Fruit fly (Drosophila melanogaster): ENCODE results near the gene ens.

The ens gene

DNA sequence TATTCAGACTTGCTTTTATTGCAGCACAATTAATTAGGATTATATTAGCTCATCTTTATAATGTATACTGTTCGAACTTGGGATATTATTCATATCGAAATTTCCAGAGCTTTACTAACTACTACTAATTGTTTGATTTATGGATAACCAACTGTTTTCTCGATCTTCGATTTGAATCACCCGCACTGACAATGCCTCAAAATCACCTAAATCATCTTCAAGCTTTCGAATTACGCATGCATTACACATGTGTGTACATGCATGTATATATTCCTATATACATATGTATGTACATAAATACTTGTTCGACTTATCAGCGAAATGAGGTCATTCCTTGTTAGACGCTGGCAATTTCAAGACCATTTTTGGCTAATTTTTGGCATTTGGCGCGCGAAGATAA is 12.8 kb downstream of the ens start:
- no peak for TF ChIP-seq gl (tag; optimal IDR thresholded peaks at IDR 0.05)
- TF ChIP-seq CG8301 (tag; optimal IDR thresholded peaks at IDR 0.05) = no peak
- no peak for TF ChIP-seq Ets98B (GFP tag; IDR thresholded peaks at IDR 0.05)
- TF ChIP-seq CG4496 (GFP tag; IDR thresholded peaks at IDR 0.05) = no peak
- no peak for TF ChIP-seq Pif1B (GFP tag; optimal IDR thresholded peaks at IDR 0.05)
- TF ChIP-seq CG13204 (GFP tag; optimal IDR thresholded peaks at IDR 0.05) = no peak
- TF ChIP-seq Snoo (tag; optimal IDR thresholded peaks at IDR 0.05) = no peak
- no peak for TF ChIP-seq fd96Ca (GFP tag; IDR thresholded peaks at IDR 0.05)

DNA sequence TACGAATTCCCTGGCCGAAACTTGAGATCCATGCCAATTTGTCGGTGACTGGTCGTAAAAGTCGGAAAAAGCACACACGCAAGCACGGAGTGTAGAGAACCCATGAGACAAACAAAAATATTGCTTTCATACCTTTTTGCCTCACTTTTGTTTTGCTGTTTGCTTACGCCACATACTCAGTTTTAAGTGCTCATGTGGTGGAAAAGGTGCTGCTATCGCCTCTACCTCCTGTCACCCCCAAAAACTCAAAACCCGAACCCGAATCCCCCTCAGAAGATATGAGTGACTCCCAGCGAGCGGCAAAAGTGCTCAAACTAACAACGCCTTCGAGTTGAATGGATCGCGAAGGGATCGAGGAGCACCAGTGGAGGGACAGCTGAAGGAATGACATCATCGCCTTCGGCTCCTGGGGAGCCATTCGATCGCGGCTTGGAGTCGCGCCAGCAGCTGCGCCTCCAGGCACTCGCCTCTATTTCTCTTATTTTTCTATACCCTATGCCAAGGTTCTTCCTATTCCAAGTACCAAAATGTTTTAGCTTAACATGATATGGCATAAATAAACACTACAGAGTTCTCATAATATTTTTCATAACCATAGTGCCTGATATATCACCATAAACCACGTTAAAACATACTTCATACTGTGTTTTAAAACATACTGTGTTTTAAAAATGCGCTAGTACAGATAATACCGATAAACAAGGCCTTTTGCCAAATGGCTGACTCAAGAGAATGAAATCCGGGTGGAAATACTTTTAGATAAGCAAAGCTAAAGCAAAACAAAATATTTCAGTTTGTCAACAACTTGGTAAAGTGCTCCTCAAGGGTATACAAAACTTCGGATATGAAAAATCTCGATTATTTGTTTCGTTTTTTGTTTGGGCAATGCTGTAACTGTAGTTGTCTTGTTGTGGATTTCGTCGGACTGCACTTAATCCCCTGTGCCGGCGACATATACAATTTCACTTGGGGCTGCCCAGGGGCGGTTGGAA is 13.7 kb downstream of the ens start:
- TF ChIP-seq CG17806 (tag; optimal IDR thresholded peaks at IDR 0.05) (no peak), CG4496 (GFP tag; IDR thresholded peaks at IDR 0.05) (0 out of 3 replicates have a peak, but pooled peaks have one; percentile 18), CG34367 (tag; optimal IDR thresholded peaks at IDR 0.05) (no peak), CG12605 (GFP tag; IDR thresholded peaks at IDR 0.05) (no peak)

DNA sequence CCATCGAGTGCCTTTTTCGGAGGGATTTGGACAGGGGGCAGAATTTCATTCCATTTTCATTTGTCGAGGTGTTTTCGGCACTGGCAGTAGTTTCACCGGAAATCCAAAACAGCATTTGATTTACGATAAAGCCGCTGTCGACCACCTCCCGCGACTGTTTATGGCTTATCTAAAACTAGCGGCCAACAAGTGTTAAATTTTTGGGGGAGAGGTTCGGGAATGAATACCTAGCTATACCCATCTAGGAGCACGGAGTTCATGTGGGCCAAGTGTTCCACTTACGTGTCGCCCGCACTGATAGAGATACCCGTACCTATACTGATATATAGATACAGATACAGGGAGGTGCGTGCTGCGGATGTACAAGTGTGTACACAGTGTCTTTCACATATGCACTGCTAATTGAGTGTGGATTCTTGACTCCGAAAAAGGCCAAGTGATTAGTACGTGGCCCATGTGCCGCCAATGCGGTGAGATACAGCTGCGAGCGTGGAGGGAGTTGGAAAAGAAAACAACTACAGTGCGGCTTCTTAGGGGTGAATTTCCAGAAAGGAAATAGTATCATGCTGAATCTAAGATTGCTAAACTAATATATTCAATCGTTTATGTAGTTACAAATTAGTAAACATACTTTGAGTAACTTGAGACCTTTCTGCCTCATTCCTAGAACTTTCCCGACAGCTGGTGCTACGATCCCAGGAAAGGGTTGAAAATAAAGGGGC is 14.6 kb downstream of the ens start:
- TF ChIP-seq CG15710 (tag; optimal IDR thresholded peaks at IDR 0.05) (no peak), rn (GFP tag; IDR thresholded peaks at IDR 0.05) (no peak), CG12605 (GFP tag; IDR thresholded peaks at IDR 0.05) (no peak), Ets98B (GFP tag; IDR thresholded peaks at IDR 0.05) (no peak), EcR (GFP tag; optimal IDR thresholded peaks at IDR 0.05) (no peak), D1 (tag; optimal IDR thresholded peaks at IDR 0.05) (no peak), CG14655 (GFP tag; optimal IDR thresholded peaks at IDR 0.05) (no peak), CG32121 (GFP tag; IDR thresholded peaks at IDR 0.05) (no peak), CG13204 (GFP tag; optimal IDR thresholded peaks at IDR 0.05) (no peak), CG8159 (tag; optimal IDR thresholded peaks at IDR 0.05) (no peak), CG8301 (tag; optimal IDR thresholded peaks at IDR 0.05) (no peak), CG9948 (tag; optimal IDR thresholded peaks at IDR 0.05) (no peak), gl (tag; optimal IDR thresholded peaks at IDR 0.05) (no peak), CG10348 (GFP tag; IDR thresholded peaks at IDR 0.05) (no peak), Pif1A (GFP tag; optimal IDR thresholded peaks at IDR 0.05) (no peak), Snoo (tag; optimal IDR thresholded peaks at IDR 0.05) (no peak), Pif1B (GFP tag; optimal IDR thresholded peaks at IDR 0.05) (no peak), CG4496 (GFP tag; IDR thresholded peaks at IDR 0.05) (no peak)

DNA sequence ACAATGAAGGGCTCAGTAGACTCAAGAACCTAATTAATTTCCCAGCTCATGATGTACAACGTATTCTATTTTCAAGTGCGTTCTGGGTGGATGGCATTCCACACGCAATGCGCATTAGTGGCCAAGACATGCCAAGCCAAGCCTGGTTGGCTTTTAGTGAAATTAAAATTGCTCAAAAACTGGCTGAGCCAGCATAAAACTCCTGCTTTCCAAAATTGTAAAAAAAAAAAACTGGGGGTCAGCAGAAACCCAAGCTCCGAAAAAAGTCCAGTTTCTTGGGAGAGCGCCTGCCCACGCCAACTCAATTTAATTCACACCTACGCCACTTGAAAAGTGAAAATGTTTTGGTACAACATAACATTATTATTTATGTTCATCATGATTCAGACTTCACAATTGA is 16.0 kb downstream of the ens start:
- TF ChIP-seq Pif1A (GFP tag; optimal IDR thresholded peaks at IDR 0.05) = no peak
- TF ChIP-seq CG14655 (GFP tag; optimal IDR thresholded peaks at IDR 0.05) = no peak
- no peak for TF ChIP-seq CG9948 (tag; optimal IDR thresholded peaks at IDR 0.05)

DNA sequence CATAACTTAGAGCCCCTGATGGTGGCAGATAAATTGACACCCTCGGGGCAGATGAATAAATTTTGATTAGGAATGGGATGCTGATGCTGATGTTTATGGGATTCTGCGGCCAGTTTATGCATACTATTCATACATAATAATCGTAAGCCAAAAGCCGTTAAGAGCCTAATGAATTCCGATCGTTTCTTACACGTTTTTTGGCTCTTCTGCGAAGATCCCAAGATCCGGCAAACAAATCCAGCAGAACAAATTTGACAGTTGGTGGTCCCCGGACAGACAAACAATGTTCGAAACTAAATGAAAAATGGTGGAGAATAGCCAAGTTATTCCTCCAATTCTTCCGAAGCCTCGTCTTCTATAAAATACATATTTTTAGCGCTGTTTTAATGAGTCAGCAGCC is 16.9 kb downstream of the ens start:
- no peak for TF ChIP-seq Snoo (tag; optimal IDR thresholded peaks at IDR 0.05)
- no peak for TF ChIP-seq CG13204 (GFP tag; optimal IDR thresholded peaks at IDR 0.05)
- TF ChIP-seq Pif1A (GFP tag; optimal IDR thresholded peaks at IDR 0.05) = no peak
- TF ChIP-seq CG10348 (GFP tag; IDR thresholded peaks at IDR 0.05) = no peak
- no peak for TF ChIP-seq EcR (GFP tag; optimal IDR thresholded peaks at IDR 0.05)
- no peak for TF ChIP-seq CG9948 (tag; optimal IDR thresholded peaks at IDR 0.05)
- TF ChIP-seq CG15710 (tag; optimal IDR thresholded peaks at IDR 0.05) = no peak
- TF ChIP-seq CG8301 (tag; optimal IDR thresholded peaks at IDR 0.05) = no peak
- no peak for TF ChIP-seq CG17806 (tag; optimal IDR thresholded peaks at IDR 0.05)
- TF ChIP-seq fd96Ca (GFP tag; IDR thresholded peaks at IDR 0.05) = no peak
- TF ChIP-seq CG4496 (GFP tag; IDR thresholded peaks at IDR 0.05) = no peak
- no peak for TF ChIP-seq Pif1B (GFP tag; optimal IDR thresholded peaks at IDR 0.05)
- TF ChIP-seq CG32121 (GFP tag; IDR thresholded peaks at IDR 0.05) = no peak
- no peak for TF ChIP-seq gl (tag; optimal IDR thresholded peaks at IDR 0.05)
- TF ChIP-seq D1 (tag; optimal IDR thresholded peaks at IDR 0.05) = no peak
- TF ChIP-seq CG8159 (tag; optimal IDR thresholded peaks at IDR 0.05) = no peak

DNA sequence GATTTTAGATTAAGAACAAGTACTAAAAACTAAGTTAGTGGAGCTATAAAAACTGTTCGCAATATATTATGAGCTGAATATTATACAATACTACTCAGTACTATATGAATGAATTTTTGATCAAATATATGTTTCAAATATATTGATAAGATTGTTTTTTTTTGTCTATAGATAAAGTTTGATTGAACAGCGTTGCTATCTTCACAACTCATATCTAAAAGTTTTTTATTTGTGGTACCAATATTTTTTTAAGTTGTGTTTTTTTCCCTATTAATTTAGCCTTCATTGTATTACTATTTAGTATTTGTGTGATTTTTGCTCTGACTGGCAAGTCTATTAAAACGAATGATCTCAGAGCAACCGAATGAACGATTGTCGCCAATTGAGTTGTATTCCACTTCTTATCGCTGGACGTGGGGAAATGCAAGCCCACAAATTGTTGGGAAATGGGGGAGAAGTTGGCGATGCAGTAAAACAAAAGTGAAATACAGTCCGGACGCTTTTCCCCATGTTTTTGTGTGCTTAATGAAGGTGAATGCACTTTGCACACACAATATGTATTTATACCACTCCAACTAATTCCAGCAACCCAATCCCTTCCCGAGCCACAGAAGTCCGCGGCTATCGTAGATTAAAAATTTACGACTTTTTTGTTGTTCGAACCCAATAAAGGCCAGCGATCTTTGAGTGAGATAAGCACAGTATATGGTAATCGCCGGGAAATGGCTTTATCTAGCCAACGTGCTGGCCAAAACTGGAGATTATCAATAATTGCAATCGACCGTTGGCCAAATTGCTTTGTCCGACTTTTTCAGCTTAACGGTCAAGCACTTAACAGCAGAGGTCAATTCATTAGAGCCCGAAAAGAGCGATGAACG is 17.6 kb downstream of the ens start:
- TF ChIP-seq D1 (tag; optimal IDR thresholded peaks at IDR 0.05) (no peak), CG8159 (tag; optimal IDR thresholded peaks at IDR 0.05) (peak; percentile 47), CG4496 (GFP tag; IDR thresholded peaks at IDR 0.05) (peak; percentile 43; the same call in 1 of the 3 replicates), Pif1B (GFP tag; optimal IDR thresholded peaks at IDR 0.05) (no peak), CG32121 (GFP tag; IDR thresholded peaks at IDR 0.05) (peak; percentile 59; the same call in 1 of the 2 replicates), EcR (GFP tag; optimal IDR thresholded peaks at IDR 0.05) (peak; percentile 63), Ets98B (GFP tag; IDR thresholded peaks at IDR 0.05) (peak; percentile 46; the same call in 1 of the 2 replicates), CG9948 (tag; optimal IDR thresholded peaks at IDR 0.05) (peak; percentile 8), CG17806 (tag; optimal IDR thresholded peaks at IDR 0.05) (peak; percentile 36), gl (tag; optimal IDR thresholded peaks at IDR 0.05) (no peak), CG12605 (GFP tag; IDR thresholded peaks at IDR 0.05) (peak; percentile 36; the same call in 1 of the 2 replicates), Pif1A (GFP tag; optimal IDR thresholded peaks at IDR 0.05) (no peak), CG8301 (tag; optimal IDR thresholded peaks at IDR 0.05) (peak; percentile 40)
